Worm (Caenorhabditis elegans) whole organism, L1 larva: ENCODE results near the gene ZK1236.1.

Source experiments
- alr-1 ChIP-seq: fragments of 200-800 bp; sonication (Bioruptor generic); optimal IDR thresholded peaks from 2 replicates; lab custom pipeline; 2018; ENCODE audit warnings: borderline replicate concordance, mild to moderate bottlenecking, missing genetic modification characterization, missing compliant biosample characterization
- fkh-10 ChIP-seq: sonication (generic microtip); optimal IDR thresholded peaks from 2 replicates; lab custom pipeline; 2017; ENCODE audit warnings: missing biosample characterization, missing genetic modification reagents, missing genetic modification characterization

- no peak for TF ChIP-seq alr-1 (tag; lab: Kevin White, UChicago)
- no peak for TF ChIP-seq fkh-10 (GFP tag; lab: Kevin White, UChicago)
These were observed at the start of gene ZK1236.1 for ce11 chrIII:8429035-8429434.
